Worm (Caenorhabditis elegans) whole organism, young adult: ENCODE results near the gene W04D2.4.

Experiments used
- D2030.7 ChIP-seq: fragments of 200-800 bp; sonication (Bioruptor generic); IDR thresholded peaks from 2 replicates; pipeline ENCODE4 v1.3.6; 2022; ENCODE audit warnings: missing genetic modification reagents, missing genetic modification characterization, missing compliant biosample characterization
- F22D6.2 ChIP-seq: sonication (generic microtip); optimal IDR thresholded peaks from 2 replicates; lab custom pipeline; 2016; ENCODE audit warnings: mild to moderate bottlenecking, missing genetic modification characterization, missing compliant biosample characterization
- F23B12.7 ChIP-seq: sonication (generic microtip); optimal IDR thresholded peaks from 2 replicates; lab custom pipeline; 2017; ENCODE audit warnings: missing genetic modification characterization, mild to moderate bottlenecking, missing compliant biosample characterization, antibody characterized with exemption, moderate library complexity; ENCODE audit not compliant: insufficient read depth
- F33H1.4 ChIP-seq: fragments of 200-800 bp; sonication (Bioruptor generic); IDR thresholded peaks from 2 replicates; pipeline ENCODE4 v1.3.6; 2022; ENCODE audit warnings: missing genetic modification reagents, missing genetic modification characterization, missing compliant biosample characterization
- F37B4.10 ChIP-seq: fragments of 200-800 bp; sonication (Bioruptor generic); IDR thresholded peaks from 2 replicates; pipeline ENCODE4 v1.3.6; 2022; ENCODE audit warnings: missing genetic modification characterization, missing compliant biosample characterization
- F39B2.1 ChIP-seq: fragments of 200-800 bp; sonication (Bioruptor generic); IDR thresholded peaks from 2 replicates; pipeline ENCODE4 v1.3.6; 2022; ENCODE audit warnings: missing genetic modification reagents, missing genetic modification characterization, missing compliant biosample characterization
- F49E8.2 ChIP-seq: sonication (generic microtip); optimal IDR thresholded peaks from 3 replicates; lab custom pipeline; 2017; ENCODE audit warnings: missing genetic modification characterization, mild to moderate bottlenecking, missing compliant biosample characterization, antibody characterized with exemption, moderate library complexity; ENCODE audit not compliant: insufficient read depth
- F55B11.4 ChIP-seq: sonication (generic microtip); optimal IDR thresholded peaks from 2 replicates; lab custom pipeline; 2016; ENCODE audit warnings: missing compliant biosample characterization, missing genetic modification characterization, borderline replicate concordance; ENCODE audit not compliant: insufficient read depth
- F57A8.1 ChIP-seq: fragments of 200-800 bp; sonication (Bioruptor generic); optimal IDR thresholded peaks from 2 replicates; lab custom pipeline; 2018; ENCODE audit warnings: mild to moderate bottlenecking, missing genetic modification characterization, moderate library complexity, missing compliant biosample characterization
- T07F8.4 ChIP-seq: sonication (generic microtip); optimal IDR thresholded peaks from 2 replicates; lab custom pipeline; 2016; ENCODE audit warnings: mild to moderate bottlenecking, missing genetic modification characterization, moderate library complexity, missing compliant biosample characterization
- Y56A3A.18 ChIP-seq: fragments of 200-800 bp; sonication (Bioruptor generic); IDR thresholded peaks from 2 replicates; pipeline ENCODE4 v1.3.6; 2022; ENCODE audit warnings: missing genetic modification reagents, missing genetic modification characterization, missing compliant biosample characterization
- Y67H2A.10 ChIP-seq: fragments of 200-800 bp; sonication (Bioruptor generic); conservative IDR thresholded peaks from 2 replicates; pipeline ENCODE4 v1.3.6; 2022; ENCODE audit warnings: missing genetic modification reagents, missing genetic modification characterization, missing compliant biosample characterization
- ZK185.1 ChIP-seq: sonication (generic microtip); optimal IDR thresholded peaks from 2 replicates; lab custom pipeline; 2016; ENCODE audit warnings: mild to moderate bottlenecking, missing genetic modification characterization, missing compliant biosample characterization; ENCODE audit not compliant: poor library complexity, severe bottlenecking
- athp-1 ChIP-seq: sonication (generic microtip); optimal IDR thresholded peaks from 2 replicates; lab custom pipeline; 2017; ENCODE audit warnings: mild to moderate bottlenecking, missing genetic modification characterization, missing compliant biosample characterization
- ceh-27 ChIP-seq: fragments of 200-800 bp; sonication (Bioruptor generic); optimal IDR thresholded peaks from 2 replicates; lab custom pipeline; 2018; ENCODE audit warnings: mild to moderate bottlenecking, missing genetic modification characterization, moderate library complexity, missing compliant biosample characterization
- ceh-79 ChIP-seq: sonication (generic microtip); optimal IDR thresholded peaks from 2 replicates; lab custom pipeline; 2017; ENCODE audit warnings: mild to moderate bottlenecking, missing genetic modification characterization, missing compliant biosample characterization
- ceh-91 ChIP-seq: fragments of 200-800 bp; sonication (Bioruptor generic); IDR thresholded peaks from 2 replicates; pipeline ENCODE4 v1.3.6; 2022; ENCODE audit warnings: missing genetic modification reagents, missing genetic modification characterization, missing compliant biosample characterization
- chd-7 ChIP-seq: sonication (generic microtip); optimal IDR thresholded peaks from 2 replicates; lab custom pipeline; 2016; ENCODE audit warnings: mild to moderate bottlenecking, missing genetic modification characterization, moderate library complexity, missing compliant biosample characterization
- egl-44 ChIP-seq: fragments of 200-800 bp; sonication (Bioruptor generic); IDR thresholded peaks from 2 replicates; pipeline ENCODE4 v1.3.6; 2022; ENCODE audit warnings: missing genetic modification reagents, missing genetic modification characterization, missing compliant biosample characterization
- egrh-3 ChIP-seq: fragments of 200-800 bp; sonication (Bioruptor generic); IDR thresholded peaks from 2 replicates; pipeline ENCODE4 v1.3.6; 2022; ENCODE audit warnings: missing genetic modification reagents, missing genetic modification characterization, missing compliant biosample characterization
- ekl-4 ChIP-seq: fragments of 200-800 bp; sonication (Bioruptor generic); IDR thresholded peaks from 2 replicates; pipeline ENCODE4 v1.3.6; 2022; ENCODE audit warnings: missing genetic modification reagents, missing genetic modification characterization, missing compliant biosample characterization
- ets-4 ChIP-seq: fragments of 200-800 bp; sonication (Bioruptor generic); optimal IDR thresholded peaks from 2 replicates; lab custom pipeline; 2018; ENCODE audit warnings: mild to moderate bottlenecking, missing genetic modification characterization, missing compliant biosample characterization
- him-1 ChIP-seq: sonication (generic microtip); optimal IDR thresholded peaks from 2 replicates; lab custom pipeline; 2016; ENCODE audit warnings: missing genotype, missing genetic modification reagents, missing genetic modification characterization, missing compliant biosample characterization
- hlh-12 ChIP-seq: sonication (generic microtip); optimal IDR thresholded peaks from 2 replicates; lab custom pipeline; 2016; ENCODE audit warnings: missing genetic modification characterization, missing compliant biosample characterization
- hmg-1.2 ChIP-seq: fragments of 200-800 bp; sonication (Bioruptor generic); IDR thresholded peaks from 2 replicates; pipeline ENCODE4 v1.3.6; 2022; ENCODE audit warnings: missing genetic modification reagents, missing genetic modification characterization, missing compliant biosample characterization
- lin-26 ChIP-seq: fragments of 200-800 bp; sonication (Bioruptor generic); IDR thresholded peaks from 2 replicates; pipeline ENCODE4 v1.3.6; 2022; ENCODE audit warnings: missing genetic modification reagents, missing genetic modification characterization, missing compliant biosample characterization
- lin-35 ChIP-seq, 3 experiments: fragments of 150-350 bp in 2 of 3; sonication (generic microtip) in 1 of 3; optimal IDR thresholded peaks; 2 replicates each; lab custom pipeline; 2014 to 2018; ENCODE audit warnings: missing biosample characterization in 3 of 3, missing genetic modification characterization in 3 of 3, missing genetic modification reagents in 3 of 3
- lin-40 ChIP-seq: sonication (generic microtip); optimal IDR thresholded peaks from 2 replicates; lab custom pipeline; 2016; ENCODE audit warnings: missing genetic modification characterization, mild to moderate bottlenecking, missing compliant biosample characterization, missing genotype, missing genetic modification reagents
- lsy-27 ChIP-seq: sonication (generic microtip); optimal IDR thresholded peaks from 2 replicates; lab custom pipeline; 2017; ENCODE audit warnings: missing genetic modification characterization, mild to moderate bottlenecking, missing compliant biosample characterization, antibody characterized with exemption, missing genotype, borderline replicate concordance; ENCODE audit not compliant: insufficient read depth
- madf-10 ChIP-seq: sonication (generic microtip); optimal IDR thresholded peaks from 2 replicates; lab custom pipeline; 2016; ENCODE audit warnings: mild to moderate bottlenecking, missing genetic modification characterization, missing compliant biosample characterization
- madf-3 ChIP-seq: fragments of 200-800 bp; sonication (Bioruptor generic); IDR thresholded peaks from 2 replicates; pipeline ENCODE4 v1.3.6; 2022; ENCODE audit warnings: missing genetic modification reagents, missing genetic modification characterization, missing compliant biosample characterization
- madf-6 ChIP-seq: fragments of 200-800 bp; sonication (Bioruptor generic); IDR thresholded peaks from 2 replicates; pipeline ENCODE4 v1.3.6; 2022; ENCODE audit warnings: missing genetic modification reagents, missing genetic modification characterization, missing compliant biosample characterization
- madf-8 ChIP-seq: fragments of 200-800 bp; sonication (Bioruptor generic); conservative IDR thresholded peaks from 2 replicates; pipeline ENCODE4 v1.3.6; 2022; ENCODE audit warnings: missing genetic modification reagents, missing genetic modification characterization, missing compliant biosample characterization
- mel-28 ChIP-seq: sonication (generic microtip); optimal IDR thresholded peaks from 2 replicates; lab custom pipeline; 2016; ENCODE audit warnings: borderline replicate concordance, mild to moderate bottlenecking, missing genetic modification characterization, missing compliant biosample characterization
- mes-4 ChIP-seq: sonication (generic microtip); optimal IDR thresholded peaks from 2 replicates; lab custom pipeline; 2016; ENCODE audit warnings: missing genotype, missing genetic modification characterization, missing compliant biosample characterization
- nfya-1 ChIP-seq: sonication (generic microtip); optimal IDR thresholded peaks from 2 replicates; lab custom pipeline; 2017; ENCODE audit warnings: antibody characterized with exemption, missing compliant biosample characterization, missing genetic modification characterization, borderline replicate concordance; ENCODE audit not compliant: insufficient read depth
- nhr-27 ChIP-seq: fragments of 200-800 bp; sonication (Bioruptor generic); optimal IDR thresholded peaks from 2 replicates; lab custom pipeline; 2018; ENCODE audit warnings: mild to moderate bottlenecking, missing genetic modification characterization, moderate library complexity, missing compliant biosample characterization
- nhr-80 ChIP-seq: sonication (generic microtip); optimal IDR thresholded peaks from 2 replicates; lab custom pipeline; 2016; ENCODE audit warnings: missing genetic modification characterization, missing compliant biosample characterization
- nhr-90 ChIP-seq: sonication (generic microtip); optimal IDR thresholded peaks from 2 replicates; lab custom pipeline; 2016; ENCODE audit warnings: missing genotype, mild to moderate bottlenecking, missing genetic modification characterization, missing compliant biosample characterization
- repo-1 ChIP-seq: sonication (generic microtip); optimal IDR thresholded peaks from 2 replicates; lab custom pipeline; 2017; ENCODE audit warnings: mild to moderate bottlenecking, missing genetic modification characterization, missing compliant biosample characterization
- sdz-38 ChIP-seq: sonication (generic microtip); optimal IDR thresholded peaks from 2 replicates; lab custom pipeline; 2016; ENCODE audit warnings: missing genotype, missing genetic modification characterization, missing compliant biosample characterization
- sea-2 ChIP-seq: fragments of 200-800 bp; sonication (Bioruptor generic); IDR thresholded peaks from 2 replicates; pipeline ENCODE4 v1.3.6; 2022; ENCODE audit warnings: missing genetic modification characterization, missing compliant biosample characterization
- tbp1 ChIP-seq: fragments of 200-800 bp; sonication (Bioruptor generic); optimal IDR thresholded peaks from 2 replicates; lab custom pipeline; 2018; ENCODE audit warnings: mild to moderate bottlenecking, missing genetic modification characterization, missing compliant biosample characterization
- tlf-1 ChIP-seq: fragments of 200-800 bp; sonication (Bioruptor generic); optimal IDR thresholded peaks from 2 replicates; lab custom pipeline; 2018; ENCODE audit warnings: mild to moderate bottlenecking, missing genetic modification characterization, missing compliant biosample characterization
- unc-62 ChIP-seq: fragments of 150-350 bp; optimal IDR thresholded peaks from 2 replicates; lab custom pipeline; 2014; ENCODE audit warnings: missing biosample characterization, missing genetic modification reagents, missing genetic modification characterization
- zfh-2 ChIP-seq: fragments of 200-800 bp; sonication (Bioruptor generic); conservative IDR thresholded peaks from 2 replicates; pipeline ENCODE4 v1.3.6; 2022; ENCODE audit warnings: missing genetic modification reagents, missing genetic modification characterization, missing compliant biosample characterization
- zim-3 ChIP-seq: sonication (generic microtip); optimal IDR thresholded peaks from 2 replicates; lab custom pipeline; 2017; ENCODE audit warnings: mild to moderate bottlenecking, missing genetic modification characterization, moderate library complexity, missing compliant biosample characterization
- ztf-18 ChIP-seq: sonication (generic microtip); optimal IDR thresholded peaks from 2 replicates; lab custom pipeline; 2016; ENCODE audit warnings: missing genotype, mild to moderate bottlenecking, missing genetic modification characterization, missing compliant biosample characterization
- ztf-26 ChIP-seq: sonication (generic microtip); optimal IDR thresholded peaks from 2 replicates; lab custom pipeline; 2017; ENCODE audit warnings: missing genetic modification characterization, missing compliant biosample characterization

Gene W04D2.4

ce11 chrV:12465399-12465798, 32.2 kb downstream of the W04D2.4 start:
- TF ChIP-seq unc-62 (GFP tag; lab: Kevin White, UChicago) = no peak
- TF ChIP-seq hmg-1.2 (GFP tag; lab: Robert Waterston, UW) = peak; percentile 86
- no peak for TF ChIP-seq D2030.7 (GFP tag; lab: Robert Waterston, UW)
- TF ChIP-seq tlf-1 (GFP tag; lab: Kevin White, UChicago) = no peak
- no peak for TF ChIP-seq ztf-26 (tag; lab: Kevin White, UChicago)
- no peak for TF ChIP-seq him-1 (tag; lab: Kevin White, UChicago)
- TF ChIP-seq mel-28 (tag; lab: Kevin White, UChicago) = no peak
- 0 out of 2 replicates have a peak, but pooled peaks have one; percentile 25 for TF ChIP-seq Y56A3A.18 (GFP tag; lab: Robert Waterston, UW)
- TF ChIP-seq Y67H2A.10 (GFP tag; lab: Robert Waterston, UW) = no peak
- TF ChIP-seq ceh-91 (GFP tag; lab: Robert Waterston, UW) = no peak
- TF ChIP-seq tbp1 = peak; percentile 1
- TF ChIP-seq F39B2.1 (GFP tag; lab: Robert Waterston, UW) = no peak
- no peak for TF ChIP-seq ceh-79 (tag; lab: Kevin White, UChicago)
- no peak for TF ChIP-seq nfya-1 (tag; lab: Kevin White, UChicago)
- no peak for TF ChIP-seq lin-26 (GFP tag; lab: Robert Waterston, UW)
- no peak for TF ChIP-seq chd-7
- no peak for TF ChIP-seq zim-3 (tag; lab: Kevin White, UChicago)
- TF ChIP-seq lin-40 = peak; percentile 58
- no peak for TF ChIP-seq nhr-90
- no peak for TF ChIP-seq egl-44 (GFP tag; lab: Robert Waterston, UW)
- peak; percentile 82 for TF ChIP-seq egrh-3 (GFP tag; lab: Robert Waterston, UW)
- TF ChIP-seq ets-4 = no peak
- TF ChIP-seq lin-35 (GFP tag; optimal IDR thresholded peaks at IDR 0.05; lab: Kevin White, UChicago) = peak in 2 of 3 experiments; percentile 13 to 62
- no peak for TF ChIP-seq F37B4.10 (GFP tag; lab: Robert Waterston, UW)
- TF ChIP-seq F57A8.1 (GFP tag; lab: Kevin White, UChicago) = no peak
- no peak for TF ChIP-seq repo-1 (tag; lab: Kevin White, UChicago)
- TF ChIP-seq nhr-80 = no peak
- TF ChIP-seq ZK185.1 (tag; lab: Kevin White, UChicago) = peak; percentile 2
- no peak for TF ChIP-seq F49E8.2
- no peak for TF ChIP-seq hlh-12 (tag; lab: Kevin White, UChicago)
- TF ChIP-seq athp-1 (tag; lab: Kevin White, UChicago) = no peak
- peak; percentile 76 for TF ChIP-seq ceh-27 (GFP tag; lab: Kevin White, UChicago)
- no peak for TF ChIP-seq F22D6.2
- TF ChIP-seq sea-2 = no peak
- TF ChIP-seq F33H1.4 (GFP tag; lab: Robert Waterston, UW) = 0 out of 2 replicates have a peak, but pooled peaks have one; percentile 19
- no peak for TF ChIP-seq ekl-4
- TF ChIP-seq T07F8.4 (tag; lab: Kevin White, UChicago) = no peak
- no peak for TF ChIP-seq ztf-18 (tag; lab: Kevin White, UChicago)
- TF ChIP-seq madf-8 (GFP tag; lab: Robert Waterston, UW) = no peak
- no peak for TF ChIP-seq mes-4 (tag; lab: Kevin White, UChicago)
- TF ChIP-seq nhr-27 (tag; lab: Kevin White, UChicago) = no peak
- peak; percentile 98 for TF ChIP-seq zfh-2
- peak; percentile 17; the same call in 1 of the 2 replicates for TF ChIP-seq madf-6 (GFP tag; lab: Robert Waterston, UW)
- TF ChIP-seq lsy-27 (tag; lab: Kevin White, UChicago) = no peak
- TF ChIP-seq F23B12.7 (tag; lab: Kevin White, UChicago) = no peak
- TF ChIP-seq madf-3 = no peak
- no peak for TF ChIP-seq F55B11.4 (tag; lab: Kevin White, UChicago)
- TF ChIP-seq sdz-38 (tag; lab: Kevin White, UChicago) = no peak
- TF ChIP-seq madf-10 = peak; percentile 20
